Worm (Caenorhabditis elegans) whole organism, L3 larva: ENCODE measurements around the gene hpo-12.

Experiments
- fos-1 ChIP-seq: fragments of 150-350 bp; optimal IDR thresholded peaks from 2 replicates; lab custom pipeline; 2014; ENCODE audit warnings: missing biosample characterization, missing genetic modification characterization
- hmg-11 ChIP-seq: sonication (generic microtip); optimal IDR thresholded peaks from 2 replicates; lab custom pipeline; 2016; ENCODE audit warnings: missing genetic modification characterization, missing compliant biosample characterization
- unc-62 ChIP-seq: fragments of 150-350 bp; sonication (generic microtip); optimal IDR thresholded peaks from 4 replicates; lab custom pipeline; 2014; ENCODE audit warnings: missing biosample characterization, missing genetic modification reagents, missing genetic modification characterization

DNA sequence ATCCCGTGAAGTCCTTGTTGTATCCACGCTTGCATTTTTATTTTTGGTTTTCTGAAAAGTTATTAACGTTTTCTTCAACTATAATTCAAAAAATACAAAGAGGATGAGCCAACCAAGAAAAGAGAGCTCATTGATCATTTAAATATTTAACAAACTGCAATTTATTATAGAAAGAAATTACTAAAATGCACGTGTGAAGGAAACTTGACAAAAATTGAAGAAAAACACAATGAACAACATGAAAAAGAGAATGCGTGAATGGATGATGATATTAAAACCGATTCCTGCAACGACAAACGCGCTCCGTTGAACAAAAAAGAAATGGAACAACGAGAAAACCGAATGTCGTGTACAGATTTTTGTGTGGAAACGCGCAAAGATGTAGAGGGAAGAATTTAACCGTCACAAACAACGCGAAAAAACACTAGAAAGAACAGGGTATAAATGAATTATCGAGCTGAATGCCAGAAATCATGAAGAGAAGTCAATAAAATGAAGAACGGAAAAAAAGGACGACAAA is 47.9 kb downstream of the hpo-12 start, which contains the start of gene ufd-1:
- TF ChIP-seq unc-62 (GFP tag; lab: Kevin White, UChicago): no peak
- TF ChIP-seq fos-1 (tag; lab: Kevin White, UChicago): no peak
- no peak for TF ChIP-seq hmg-11 (tag; lab: Kevin White, UChicago)
